Fruit fly (Drosophila melanogaster) whole organism, wandering third instar larva: ENCODE results near the gene endos.
A peak's percentile ranks its signal among the peaks of the same experiment; 100 is the strongest.

Experiments
- Abd-B ChIP-seq: fragments of >200 bp; optimal IDR thresholded peaks from 2 replicates; lab custom pipeline; 2017; ENCODE audit warnings: missing biosample characterization, missing genetic modification characterization
- CG32264 ChIP-seq: fragments of 200-800 bp; sonication (Bioruptor generic); optimal IDR thresholded peaks from 2 replicates; lab custom pipeline; 2016; ENCODE audit warnings: missing biosample characterization, missing genetic modification characterization
- CG9705 ChIP-seq: fragments of 200-800 bp; sonication (Bioruptor generic); optimal IDR thresholded peaks from 2 replicates; lab custom pipeline; 2018; ENCODE audit warnings: missing biosample characterization, mild to moderate bottlenecking, missing genetic modification characterization
- CrebA ChIP-seq: fragments of 200-800 bp; sonication (Bioruptor generic); optimal IDR thresholded peaks from 2 replicates; lab custom pipeline; 2016; ENCODE audit warnings: missing biosample characterization, mild to moderate bottlenecking, missing genetic modification characterization, borderline replicate concordance
- Dfd ChIP-seq: fragments of >200 bp; optimal IDR thresholded peaks from 2 replicates; lab custom pipeline; 2017; ENCODE audit warnings: missing biosample characterization, missing genetic modification characterization
- Dif ChIP-seq: fragments of 200-275, 200-300 bp; sonication (Bioruptor generic); optimal IDR thresholded peaks from 2 replicates; lab custom pipeline; 2018; ENCODE audit warnings: missing biosample characterization, missing genetic modification characterization; ENCODE audit not compliant: partially characterized antibody
- GATAd ChIP-seq: sonication (Bioruptor generic); optimal IDR thresholded peaks from 2 replicates; lab custom pipeline; 2016; ENCODE audit warnings: missing biosample characterization, missing genetic modification characterization
- HLH106 ChIP-seq: fragments of 200-800 bp; optimal IDR thresholded peaks from 3 replicates; lab custom pipeline; 2019; ENCODE audit warnings: missing biosample characterization, mild to moderate bottlenecking, missing genetic modification characterization, moderate library complexity
- Hnf4 ChIP-seq: fragments of 200-800 bp; sonication (Bioruptor generic); optimal IDR thresholded peaks from 2 replicates; lab custom pipeline; 2016; ENCODE audit warnings: missing biosample characterization, mild to moderate bottlenecking, missing genetic modification characterization
- Hr78 ChIP-seq: fragments of >200 bp; optimal IDR thresholded peaks from 2 replicates; lab custom pipeline; 2017; ENCODE audit warnings: missing biosample characterization, missing genetic modification characterization
- Hr83 ChIP-seq: fragments of 200-300 bp; sonication (Bioruptor generic); optimal IDR thresholded peaks from 2 replicates; lab custom pipeline; 2016; ENCODE audit warnings: missing biosample characterization, mild to moderate bottlenecking, missing genetic modification characterization, moderate library complexity; ENCODE audit not compliant: poor library complexity, severe bottlenecking
- Jra ChIP-seq: sonication (Bioruptor generic); optimal IDR thresholded peaks from 2 replicates; lab custom pipeline; 2016; ENCODE audit warnings: missing biosample characterization, missing genetic modification characterization
- Mio ChIP-seq: sonication (Bioruptor generic); optimal IDR thresholded peaks from 2 replicates; lab custom pipeline; 2016; ENCODE audit warnings: missing biosample characterization, missing genetic modification characterization
- Myc ChIP-seq: fragments of >200 bp; optimal IDR thresholded peaks from 2 replicates; lab custom pipeline; 2017
- N ChIP-seq: fragments of >200 bp; optimal IDR thresholded peaks from 2 replicates; lab custom pipeline; 2018; ENCODE audit warnings: missing biosample characterization, missing external identifiers, missing genetic modification characterization
- OdsH ChIP-seq: fragments of 200-800 bp; sonication (Bioruptor generic); optimal IDR thresholded peaks from 2 replicates; lab custom pipeline; 2016; ENCODE audit warnings: missing biosample characterization, mild to moderate bottlenecking, missing genetic modification characterization
- Rel ChIP-seq, 2 experiments: fragments of 200-800 bp; sonication (Bioruptor generic) in 1 of 2; optimal IDR thresholded peaks; 2 replicates in 1 of 2; 3 replicates in 1 of 2; lab custom pipeline; 2016 to 2019; ENCODE audit warnings: mild to moderate bottlenecking in 2 of 2, missing biosample characterization in 2 of 2, missing genetic modification characterization in 2 of 2, moderate library complexity in 1 of 2
- Sp1 ChIP-seq: fragments of 200-800 bp; sonication (Bioruptor generic); optimal IDR thresholded peaks from 3 replicates; lab custom pipeline; 2019; ENCODE audit warnings: missing biosample characterization, mild to moderate bottlenecking, missing genetic modification characterization, moderate library complexity
- Vsx2 ChIP-seq: fragments of 200-300, 225-300 bp; sonication (Bioruptor generic); optimal IDR thresholded peaks from 2 replicates; lab custom pipeline; 2018; ENCODE audit warnings: missing biosample characterization, missing genetic modification characterization; ENCODE audit not compliant: partially characterized antibody
- br ChIP-seq: fragments of 200-800 bp; sonication (Bioruptor generic); optimal IDR thresholded peaks from 2 replicates; lab custom pipeline; 2016; ENCODE audit warnings: missing biosample characterization, missing genetic modification characterization
- brk ChIP-seq: fragments of 200-800 bp; sonication (Bioruptor generic); optimal IDR thresholded peaks from 2 replicates; lab custom pipeline; 2016; ENCODE audit warnings: missing biosample characterization, mild to moderate bottlenecking, missing genetic modification characterization
- dl ChIP-seq, 2 experiments: fragments of 175-275, 200-275 bp in 1 of 2; fragments of 200-275 bp in 1 of 2; sonication (Bioruptor generic); optimal IDR thresholded peaks; lab custom pipeline; 2018; ENCODE audit warnings: mild to moderate bottlenecking in 2 of 2, missing biosample characterization in 2 of 2, missing genetic modification characterization in 2 of 2, moderate library complexity in 2 of 2; ENCODE audit not compliant: partially characterized antibody in 2 of 2, insufficient read depth in 1 of 2
- dmrt93B ChIP-seq: fragments of 200-800 bp; sonication (Bioruptor generic); optimal IDR thresholded peaks from 2 replicates; lab custom pipeline; 2018; ENCODE audit warnings: missing biosample characterization, mild to moderate bottlenecking, missing genetic modification characterization
- dsf ChIP-seq: sonication (Bioruptor generic); optimal IDR thresholded peaks from 2 replicates; lab custom pipeline; 2016; ENCODE audit warnings: missing biosample characterization, missing genetic modification characterization, borderline replicate concordance
- ey ChIP-seq: fragments of 200-800 bp; sonication (Bioruptor generic); optimal IDR thresholded peaks from 2 replicates; lab custom pipeline; 2016; ENCODE audit warnings: missing biosample characterization, missing genetic modification characterization
- foxo ChIP-seq, 2 experiments: fragments of 200-800 bp; sonication (Bioruptor generic); optimal IDR thresholded peaks; 2 replicates in 1 of 2; 3 replicates in 1 of 2; lab custom pipeline; 2016 to 2017; ENCODE audit warnings: missing biosample characterization in 2 of 2, missing genetic modification characterization in 2 of 2
- fru ChIP-seq: fragments of 200-800 bp; sonication (Bioruptor generic); optimal IDR thresholded peaks from 3 replicates; lab custom pipeline; 2016; ENCODE audit warnings: missing biosample characterization, mild to moderate bottlenecking, missing genetic modification characterization
- h ChIP-seq: fragments of 200-800 bp; sonication (Bioruptor generic); optimal IDR thresholded peaks from 3 replicates; lab custom pipeline; 2016; ENCODE audit warnings: missing biosample characterization, mild to moderate bottlenecking, missing genetic modification characterization
- jim ChIP-seq: fragments of 175-275, 200-325 bp; sonication (Bioruptor generic); optimal IDR thresholded peaks from 2 replicates; lab custom pipeline; 2016; ENCODE audit warnings: missing biosample characterization, mild to moderate bottlenecking, missing genetic modification characterization
- lola ChIP-seq: fragments of >200 bp; optimal IDR thresholded peaks from 2 replicates; lab custom pipeline; 2017; ENCODE audit warnings: missing biosample characterization, missing genetic modification characterization
- pan ChIP-seq: fragments of >200 bp; optimal IDR thresholded peaks from 2 replicates; lab custom pipeline; 2017
- psq ChIP-seq: fragments of 200-800 bp; sonication (Bioruptor generic); optimal IDR thresholded peaks from 3 replicates; lab custom pipeline; 2017; ENCODE audit warnings: missing biosample characterization, mild to moderate bottlenecking, missing genetic modification characterization, moderate library complexity
- rgr ChIP-seq: fragments of 200-800 bp; sonication (Bioruptor generic); optimal IDR thresholded peaks from 3 replicates; lab custom pipeline; 2016; ENCODE audit warnings: missing biosample characterization, mild to moderate bottlenecking, missing genetic modification characterization
- sage ChIP-seq: fragments of 200-800 bp; sonication (Bioruptor generic); optimal IDR thresholded peaks from 2 replicates; lab custom pipeline; 2016; ENCODE audit warnings: missing biosample characterization, mild to moderate bottlenecking, missing genetic modification characterization
- sv ChIP-seq: fragments of 200-800 bp; sonication (Bioruptor generic); optimal IDR thresholded peaks from 3 replicates; lab custom pipeline; 2016; ENCODE audit warnings: missing biosample characterization, missing genetic modification characterization
- tai ChIP-seq: sonication (Bioruptor generic); optimal IDR thresholded peaks from 2 replicates; lab custom pipeline; 2016; ENCODE audit warnings: missing biosample characterization, missing genetic modification characterization
- usp ChIP-seq: fragments of >200 bp; optimal IDR thresholded peaks from 2 replicates; lab custom pipeline; 2017; ENCODE audit warnings: missing biosample characterization, missing genetic modification characterization
- woc ChIP-seq: sonication (Bioruptor generic); optimal IDR thresholded peaks from 2 replicates; lab custom pipeline; 2016; ENCODE audit warnings: missing biosample characterization, mild to moderate bottlenecking, missing genetic modification characterization

Gene endos

DNA sequence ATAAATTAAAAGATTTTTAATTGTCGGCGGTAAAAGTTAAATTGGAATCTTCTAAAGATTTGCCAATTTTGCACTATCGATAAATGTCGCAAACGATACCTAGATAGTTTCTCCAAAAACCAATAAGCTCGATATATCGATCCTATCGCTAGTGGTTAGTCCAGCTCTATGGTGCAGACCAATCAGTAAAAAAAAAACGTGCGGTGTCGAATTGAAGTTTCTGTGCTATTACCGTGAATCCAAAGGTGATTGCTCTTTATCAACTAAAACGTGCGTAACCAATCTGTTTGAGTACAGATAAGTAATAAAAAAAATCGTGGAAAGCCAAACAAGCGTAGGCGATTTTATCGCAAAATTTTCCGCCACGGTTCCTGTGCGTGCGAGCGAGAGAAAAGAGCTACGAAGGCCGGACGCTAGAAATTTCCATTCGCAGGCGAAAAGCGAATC lies 5.4 kb upstream of the endos start, which contains the start of gene Hsp110:
Hsp110 (plus strand) TSS at position 153 of the 447 bp plus-strand sequence.
- peak; percentile 7 for TF ChIP-seq CG32264 (GFP tag; lab: Kevin White, UChicago)
- no peak for TF ChIP-seq Abd-B
- peak; percentile 67 for TF ChIP-seq Hr83 (GFP tag; lab: Kevin White, UChicago)
- peak; percentile 31 for TF ChIP-seq br (GFP tag; lab: Kevin White, UChicago)
- no peak for TF ChIP-seq pan (lab: Kevin White, UChicago)
- TF ChIP-seq Hr78, result no peak
- no peak for TF ChIP-seq HLH106 (tag; lab: Kevin White, UChicago)
- no peak for TF ChIP-seq CrebA (GFP tag; lab: Kevin White, UChicago)
- TF ChIP-seq Dfd (GFP tag; lab: Kevin White, UChicago), result no peak
- peak; percentile 18 for TF ChIP-seq GATAd (GFP tag; lab: Kevin White, UChicago)
- no peak for TF ChIP-seq tai (GFP tag; lab: Kevin White, UChicago)
- TF ChIP-seq dl (GFP tag; optimal IDR thresholded peaks at IDR 0.05; lab: Kevin White, UChicago; ENCODE audit: insufficient read depth in 1 of 2, partially characterized antibody in 2 of 2), result no peak
- TF ChIP-seq N (GFP tag; lab: Kevin White, UChicago), result no peak
- no peak for TF ChIP-seq CG9705
- TF ChIP-seq dmrt93B (GFP tag; lab: Kevin White, UChicago), result no peak
- peak; percentile 83 for TF ChIP-seq Hnf4
- no peak for TF ChIP-seq psq (GFP tag; lab: Kevin White, UChicago)
- peak; percentile 21 for TF ChIP-seq OdsH (GFP tag; lab: Kevin White, UChicago)
- TF ChIP-seq usp (GFP tag; lab: Kevin White, UChicago), result no peak
- TF ChIP-seq Jra (GFP tag; lab: Kevin White, UChicago), result peak; percentile 66
- TF ChIP-seq Vsx2 (GFP tag; lab: Kevin White, UChicago), result no peak
- TF ChIP-seq lola (GFP tag; lab: Kevin White, UChicago), result no peak
- TF ChIP-seq dsf, result peak; percentile 33
- no peak for TF ChIP-seq Rel (GFP tag; optimal IDR thresholded peaks at IDR 0.05; lab: Kevin White, UChicago)
- peak; percentile 30 for TF ChIP-seq Rel (tag; optimal IDR thresholded peaks at IDR 0.05; lab: Kevin White, UChicago)
- no peak for TF ChIP-seq sv (GFP tag; lab: Kevin White, UChicago)
- TF ChIP-seq rgr (GFP tag; lab: Kevin White, UChicago), result peak; percentile 62
- no peak for TF ChIP-seq Mio (GFP tag; lab: Kevin White, UChicago)
- TF ChIP-seq fru (GFP tag; lab: Kevin White, UChicago), result no peak
- peak; percentile 51 for TF ChIP-seq jim (GFP tag; lab: Kevin White, UChicago)
- no peak for TF ChIP-seq brk (GFP tag; lab: Kevin White, UChicago)
- TF ChIP-seq Sp1, result peak; percentile 39
- peak; percentile 28 for TF ChIP-seq h (GFP tag; lab: Kevin White, UChicago)
- no peak for TF ChIP-seq Dif (GFP tag; lab: Kevin White, UChicago)
- TF ChIP-seq woc (GFP tag; lab: Kevin White, UChicago), result peak; percentile 7
- peak; percentile 72 for TF ChIP-seq sage (GFP tag; lab: Kevin White, UChicago)
- TF ChIP-seq Myc (lab: Kevin White, UChicago), result no peak
- peak in 1 of 2 experiments; percentile 6 for TF ChIP-seq foxo (GFP tag; optimal IDR thresholded peaks at IDR 0.05; lab: Kevin White, UChicago)
- TF ChIP-seq ey (GFP tag; lab: Kevin White, UChicago), result no peak

DNA sequence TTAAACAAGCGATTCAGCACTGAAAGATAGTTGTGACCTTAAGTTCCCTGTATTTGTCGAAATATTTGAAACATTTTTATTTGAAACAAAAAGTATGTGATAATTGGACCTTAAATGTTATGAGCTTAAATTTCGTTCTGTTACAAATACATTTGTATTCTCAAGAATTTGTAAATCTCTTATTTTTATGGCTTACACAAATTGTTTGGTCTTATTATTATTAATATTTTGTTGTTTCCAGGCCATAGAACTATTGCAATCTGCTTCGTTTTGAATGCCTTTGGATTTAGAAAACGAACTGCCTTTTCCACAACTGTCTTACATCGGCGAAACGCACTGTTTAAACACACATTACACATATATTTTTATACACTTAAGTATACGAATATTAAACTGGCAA lies 3.0 kb upstream of the endos start, which contains the start of gene CG6661:
CG6661 (plus strand) TSS at position 301 of the 400 bp plus-strand sequence.
- no peak for TF ChIP-seq rgr (GFP tag; lab: Kevin White, UChicago)
- TF ChIP-seq CG9705, result no peak
- TF ChIP-seq Abd-B, result no peak
- TF ChIP-seq sage (GFP tag; lab: Kevin White, UChicago), result no peak
- no peak for TF ChIP-seq h (GFP tag; lab: Kevin White, UChicago)
- TF ChIP-seq jim (GFP tag; lab: Kevin White, UChicago), result no peak
- TF ChIP-seq psq (GFP tag; lab: Kevin White, UChicago), result no peak
- no peak for TF ChIP-seq foxo (GFP tag; optimal IDR thresholded peaks at IDR 0.05; lab: Kevin White, UChicago)
- TF ChIP-seq Hnf4, result no peak
- no peak for TF ChIP-seq brk (GFP tag; lab: Kevin White, UChicago)
- no peak for TF ChIP-seq Vsx2 (GFP tag; lab: Kevin White, UChicago)
- no peak for TF ChIP-seq Sp1
- TF ChIP-seq Jra (GFP tag; lab: Kevin White, UChicago), result no peak
- TF ChIP-seq Mio (GFP tag; lab: Kevin White, UChicago), result no peak
- TF ChIP-seq dsf, result no peak
- no peak for TF ChIP-seq fru (GFP tag; lab: Kevin White, UChicago)
- no peak for TF ChIP-seq woc (GFP tag; lab: Kevin White, UChicago)
